Fruit fly (Drosophila melanogaster) whole organism, embryonic: ENCODE results near the gene scramb2.
A peak's percentile ranks its signal among the peaks of the same experiment; 100 is the strongest.

Source experiments
- Abd-B ChIP-seq: fragments of 200-800 bp; sonication (Bioruptor generic); optimal IDR thresholded peaks from 2 replicates; lab custom pipeline; 2018; ENCODE audit warnings: missing biosample characterization, mild to moderate bottlenecking, missing genetic modification characterization, moderate library complexity
- Aef1 ChIP-seq: fragments of 200-800 bp; sonication (Bioruptor generic); IDR thresholded peaks from 3 replicates; pipeline ENCODE4 v1.3.6; 2022; ENCODE audit warnings: missing biosample characterization, missing genetic modification characterization
- Asciz ChIP-seq: fragments of 200-800 bp; sonication (Bioruptor generic); optimal IDR thresholded peaks from 2 replicates; lab custom pipeline; 2017; ENCODE audit warnings: missing biosample characterization, mild to moderate bottlenecking, missing genetic modification characterization, missing genetic modification reagents
- Bgb ChIP-seq: fragments of 200-800 bp; sonication (Bioruptor generic); IDR thresholded peaks from 2 replicates; pipeline ENCODE4 v1.3.6; 2022; ENCODE audit warnings: missing biosample characterization, missing genetic modification characterization; ENCODE audit not compliant: partially characterized antibody
- Bteb2 ChIP-seq: fragments of 200-800 bp; sonication (Bioruptor generic); optimal IDR thresholded peaks from 2 replicates; lab custom pipeline; 2016; ENCODE audit warnings: missing biosample characterization, missing genetic modification characterization
- CG10147 ChIP-seq: fragments of 200-800 bp; sonication (Bioruptor generic); optimal IDR thresholded peaks from 2 replicates; lab custom pipeline; 2019; ENCODE audit warnings: missing biosample characterization, mild to moderate bottlenecking, missing genetic modification characterization, moderate library complexity
- CG10959 ChIP-seq: fragments of 200-800 bp; sonication (Bioruptor generic); IDR thresholded peaks from 2 replicates; pipeline ENCODE4 v1.3.6; 2022; ENCODE audit warnings: missing biosample characterization, missing genetic modification characterization
- CG12155 ChIP-seq: fragments of 200-800 bp; sonication (Bioruptor generic); optimal IDR thresholded peaks from 3 replicates; lab custom pipeline; 2016; ENCODE audit warnings: missing biosample characterization, missing genetic modification characterization
- CG12219 ChIP-seq: fragments of 200-800 bp; sonication (Bioruptor generic); optimal IDR thresholded peaks from 3 replicates; lab custom pipeline; 2018; ENCODE audit warnings: missing biosample characterization, mild to moderate bottlenecking, missing genetic modification characterization
- CG13296 ChIP-seq: fragments of 200-800 bp; sonication (Bioruptor generic); optimal IDR thresholded peaks from 3 replicates; lab custom pipeline; 2018; ENCODE audit warnings: missing biosample characterization, mild to moderate bottlenecking, missing genetic modification characterization
- CG14441 ChIP-seq: fragments of 200-800 bp; sonication (Bioruptor generic); IDR thresholded peaks from 2 replicates; pipeline ENCODE4 v1.3.6; 2022; ENCODE audit warnings: missing biosample characterization, missing genetic modification characterization
- CG14965 ChIP-seq: fragments of 200-800 bp; sonication (Bioruptor generic); optimal IDR thresholded peaks from 2 replicates; lab custom pipeline; 2016; ENCODE audit warnings: missing biosample characterization, missing genetic modification characterization, borderline replicate concordance
- CG18764 ChIP-seq: fragments of 200-800 bp; sonication (Bioruptor generic); optimal IDR thresholded peaks from 3 replicates; lab custom pipeline; 2016; ENCODE audit warnings: missing biosample characterization, missing genetic modification characterization
- CG3281 ChIP-seq: fragments of 200-800 bp; sonication (Bioruptor generic); optimal IDR thresholded peaks from 3 replicates; lab custom pipeline; 2017; ENCODE audit warnings: missing biosample characterization, mild to moderate bottlenecking, missing genetic modification characterization
- CG34422 ChIP-seq: fragments of 200-800 bp; sonication (Bioruptor generic); IDR thresholded peaks from 3 replicates; pipeline ENCODE4 v1.3.6; 2022; ENCODE audit warnings: missing biosample characterization, missing genetic modification characterization
- CG3838 ChIP-seq: fragments of 200-800 bp; sonication (Bioruptor generic); optimal IDR thresholded peaks from 3 replicates; lab custom pipeline; 2016; ENCODE audit warnings: missing biosample characterization, missing genetic modification characterization
- CG8944 ChIP-seq: fragments of 200-800 bp; sonication (Bioruptor generic); optimal IDR thresholded peaks from 3 replicates; lab custom pipeline; 2016; ENCODE audit warnings: missing biosample characterization, missing genetic modification characterization
- CG9727 ChIP-seq: fragments of 200-800 bp; sonication (Bioruptor generic); optimal IDR thresholded peaks from 3 replicates; lab custom pipeline; 2017; ENCODE audit warnings: missing biosample characterization, mild to moderate bottlenecking, missing genetic modification characterization
- CTCF ChIP-seq: fragments of 200-800 bp; sonication (Bioruptor generic); optimal IDR thresholded peaks from 2 replicates; lab custom pipeline; 2017; ENCODE audit warnings: missing biosample characterization, mild to moderate bottlenecking, missing genetic modification characterization, moderate library complexity
- CkIIα-i1 ChIP-seq: fragments of 200-800 bp; sonication (Bioruptor generic); IDR thresholded peaks from 2 replicates; pipeline ENCODE4 v1.3.6; 2022; ENCODE audit warnings: missing biosample characterization, missing genetic modification characterization
- Dll ChIP-seq: fragments of 200-800 bp; sonication (Bioruptor generic); IDR thresholded peaks from 4 replicates; pipeline ENCODE4 v1.3.6; 2022; ENCODE audit warnings: missing biosample characterization, missing genetic modification characterization; ENCODE audit not compliant: partially characterized antibody
- Dref ChIP-seq: fragments of 200-800 bp; sonication (Bioruptor generic); IDR thresholded peaks from 2 replicates; pipeline ENCODE4 v1.3.6; 2022; ENCODE audit warnings: missing biosample characterization, missing genetic modification characterization
- ERR ChIP-seq: fragments of 200-800 bp; sonication (Bioruptor generic); optimal IDR thresholded peaks from 2 replicates; lab custom pipeline; 2016; ENCODE audit warnings: missing biosample characterization, missing genetic modification characterization
- Fer1 ChIP-seq: fragments of 200-800 bp; sonication (Bioruptor generic); optimal IDR thresholded peaks from 2 replicates; lab custom pipeline; 2017; ENCODE audit warnings: missing biosample characterization, mild to moderate bottlenecking, missing genetic modification characterization
- HmgZ ChIP-seq: fragments of 200-800 bp; sonication (Bioruptor generic); optimal IDR thresholded peaks from 2 replicates; lab custom pipeline; 2018; ENCODE audit warnings: missing biosample characterization, mild to moderate bottlenecking, missing genetic modification characterization
- Hr51 ChIP-seq, 2 experiments: fragments of 200-800 bp; sonication (Bioruptor generic); optimal IDR thresholded peaks; 2 replicates in 1 of 2; 3 replicates in 1 of 2; lab custom pipeline; 2016 to 2018; ENCODE audit warnings: missing biosample characterization in 2 of 2, missing genetic modification characterization in 2 of 2, mild to moderate bottlenecking in 1 of 2, moderate library complexity in 1 of 2
- MBD-R2 ChIP-seq: fragments of 200-800 bp; sonication (Bioruptor generic); IDR thresholded peaks from 2 replicates; pipeline ENCODE4 v1.3.6; 2022; ENCODE audit warnings: missing biosample characterization, missing genetic modification characterization
- Max ChIP-seq: fragments of 200-800 bp; sonication (Bioruptor generic); optimal IDR thresholded peaks from 2 replicates; lab custom pipeline; 2016; ENCODE audit warnings: missing biosample characterization, mild to moderate bottlenecking, missing genetic modification characterization
- Meics ChIP-seq: fragments of 200-800 bp; sonication (Bioruptor generic); optimal IDR thresholded peaks from 2 replicates; lab custom pipeline; 2017; ENCODE audit warnings: missing biosample characterization, mild to moderate bottlenecking, missing genetic modification characterization
- Nf-YC ChIP-seq: fragments of 200-800 bp; optimal IDR thresholded peaks from 3 replicates; lab custom pipeline; 2019; ENCODE audit warnings: missing biosample characterization, mild to moderate bottlenecking, missing genetic modification characterization, moderate library complexity
- Optix ChIP-seq: fragments of 200-800 bp; sonication (Bioruptor generic); IDR thresholded peaks from 3 replicates; pipeline ENCODE4 v1.3.6; 2022; ENCODE audit warnings: missing biosample characterization, missing genetic modification characterization
- Ptx1 ChIP-seq: fragments of 200-800 bp; sonication (Bioruptor generic); IDR thresholded peaks from 2 replicates; pipeline ENCODE4 v1.3.6; 2022; ENCODE audit warnings: missing biosample characterization, missing genetic modification characterization
- Xbp1 ChIP-seq: fragments of 200-800 bp; sonication (Bioruptor generic); optimal IDR thresholded peaks from 3 replicates; lab custom pipeline; 2016; ENCODE audit warnings: missing biosample characterization, mild to moderate bottlenecking, missing genetic modification characterization
- bab2 ChIP-seq: fragments of 200-800 bp; sonication (Bioruptor generic); optimal IDR thresholded peaks from 2 replicates; lab custom pipeline; 2016; ENCODE audit warnings: missing biosample characterization, missing genetic modification characterization
- exex ChIP-seq: fragments of 200-800 bp; sonication (Bioruptor generic); optimal IDR thresholded peaks from 4 replicates; lab custom pipeline; 2018; ENCODE audit warnings: missing biosample characterization, mild to moderate bottlenecking, missing genetic modification characterization, moderate library complexity
- ftz-f1 ChIP-seq: fragments of 200-800 bp; sonication (Bioruptor generic); optimal IDR thresholded peaks from 2 replicates; lab custom pipeline; 2016; ENCODE audit warnings: missing biosample characterization, missing genetic modification characterization
- gcm ChIP-seq: fragments of 200-800 bp; sonication (Bioruptor generic); optimal IDR thresholded peaks from 2 replicates; lab custom pipeline; 2019; ENCODE audit warnings: missing biosample characterization, mild to moderate bottlenecking, missing genetic modification characterization, moderate library complexity
- gcm2 ChIP-seq: fragments of 200-800 bp; sonication (Bioruptor generic); optimal IDR thresholded peaks from 2 replicates; lab custom pipeline; 2016; ENCODE audit warnings: missing biosample characterization, missing genetic modification characterization
- kah ChIP-seq: fragments of 200-800 bp; sonication (Bioruptor generic); optimal IDR thresholded peaks from 2 replicates; lab custom pipeline; 2018; ENCODE audit warnings: missing biosample characterization, mild to moderate bottlenecking, missing genetic modification characterization
- kay ChIP-seq: fragments of 200-800 bp; sonication (Bioruptor generic); optimal IDR thresholded peaks from 2 replicates; lab custom pipeline; 2016; ENCODE audit warnings: missing biosample characterization, missing genetic modification characterization
- pros ChIP-seq: fragments of 200-800 bp; sonication (Bioruptor generic); optimal IDR thresholded peaks from 3 replicates; lab custom pipeline; 2019; ENCODE audit warnings: missing biosample characterization, mild to moderate bottlenecking, missing genetic modification characterization, moderate library complexity
- salm ChIP-seq: fragments of 200-800 bp; sonication (Bioruptor generic); optimal IDR thresholded peaks from 2 replicates; lab custom pipeline; 2018; ENCODE audit warnings: missing biosample characterization, mild to moderate bottlenecking, missing genetic modification characterization
- sd ChIP-seq: fragments of 200-800 bp; sonication (Bioruptor generic); optimal IDR thresholded peaks from 3 replicates; lab custom pipeline; 2018; ENCODE audit warnings: missing biosample characterization, mild to moderate bottlenecking, missing genetic modification characterization, moderate library complexity
- sens ChIP-seq: fragments of 200-800 bp; sonication (Bioruptor generic); peaks from one replicate; lab custom pipeline; 2016; ENCODE audit warnings: missing biosample characterization, missing genetic modification characterization
- seq ChIP-seq: fragments of 200-800 bp; sonication (Bioruptor generic); IDR thresholded peaks from 2 replicates; pipeline ENCODE4 v1.3.6; 2022; ENCODE audit warnings: missing biosample characterization, missing genetic modification characterization
- slou ChIP-seq: fragments of 200-800 bp; sonication (Bioruptor generic); optimal IDR thresholded peaks from 3 replicates; lab custom pipeline; 2016; ENCODE audit warnings: missing biosample characterization, missing genetic modification characterization
- sna ChIP-seq: fragments of 200-800 bp; sonication (Bioruptor generic); IDR thresholded peaks from 2 replicates; pipeline ENCODE4 v1.3.6; 2022; ENCODE audit warnings: missing biosample characterization, missing genetic modification characterization; ENCODE audit not compliant: partially characterized antibody
- tgo ChIP-seq: fragments of 200-800 bp; sonication (Bioruptor generic); IDR thresholded peaks from 3 replicates; pipeline ENCODE4 v1.3.6; 2022; ENCODE audit warnings: missing biosample characterization, missing genetic modification characterization
- trh ChIP-seq: fragments of 200-800 bp; sonication (Bioruptor generic); optimal IDR thresholded peaks from 2 replicates; lab custom pipeline; 2016; ENCODE audit warnings: missing biosample characterization, missing genetic modification characterization
- zfh1 ChIP-seq: fragments of 200-800 bp; sonication (Bioruptor generic); IDR thresholded peaks from 3 replicates; pipeline ENCODE4 v1.3.6; 2022; ENCODE audit warnings: missing biosample characterization, missing genetic modification characterization

The scramb2 gene

dm6 chr3L:3078398-3079155 lies 32.0 kb upstream of the scramb2 start (continued):
- TF ChIP-seq CG9727 (GFP tag; lab: Kevin White, UChicago) (peak; percentile 44), kay (GFP tag; lab: Kevin White, UChicago) (no peak), CG12155 (GFP tag; lab: Kevin White, UChicago) (no peak), CG10959 (GFP tag; lab: Robert Waterston, UW) (no peak), MBD-R2 (GFP tag; lab: Robert Waterston, UW) (peak; percentile 19; the same call in 1 of the 2 replicates), CG3838 (GFP tag; lab: Kevin White, UChicago) (no peak), HmgZ (tag; lab: Kevin White, UChicago) (peak; percentile 16), Bgb (no peak), Max (GFP tag; lab: Kevin White, UChicago) (no peak), CG14441 (no peak; the same call in 1 of the 2 replicates), gcm (GFP tag; lab: Kevin White, UChicago) (no peak), sna (GFP tag; lab: Robert Waterston, UW) (no peak), Xbp1 (peak; percentile 27), exex (no peak), Nf-YC (tag; lab: Kevin White, UChicago) (no peak), Aef1 (GFP tag; lab: Robert Waterston, UW) (no peak; the same call in 2 of the 3 replicates), Fer1 (peak; percentile 79), CG12219 (GFP tag; lab: Kevin White, UChicago) (no peak), sens (GFP tag; lab: Kevin White, UChicago) (peak; percentile 78), CG18764 (GFP tag; lab: Kevin White, UChicago) (no peak), Meics (GFP tag; lab: Kevin White, UChicago) (peak; percentile 65), Optix (GFP tag; lab: Robert Waterston, UW) (no peak), seq (0 out of 2 replicates have a peak, but pooled peaks have one; percentile 41), tgo (GFP tag; lab: Robert Waterston, UW) (peak; percentile 27; the same call in 1 of the 3 replicates), Abd-B (GFP tag; lab: Kevin White, UChicago) (peak; percentile 7), bab2 (GFP tag; lab: Kevin White, UChicago) (no peak), trh (no peak), ERR (GFP tag; lab: Kevin White, UChicago) (no peak), pros (peak; percentile 30), Hr51 (GFP tag; optimal IDR thresholded peaks at IDR 0.05; lab: Kevin White, UChicago) (peak in 1 of 2 experiments; percentile 47), slou (GFP tag; lab: Kevin White, UChicago) (no peak), kah (GFP tag; lab: Kevin White, UChicago) (peak; percentile 33), ftz-f1 (GFP tag; lab: Kevin White, UChicago) (no peak), Dref (GFP tag; lab: Robert Waterston, UW) (no peak), zfh1 (GFP tag; lab: Robert Waterston, UW) (no peak; the same call in 2 of the 3 replicates), CG8944 (no peak), Dll (no peak), gcm2 (GFP tag; lab: Kevin White, UChicago) (no peak), salm (tag; lab: Kevin White, UChicago) (peak; percentile 24), CG13296 (GFP tag; lab: Kevin White, UChicago) (peak; percentile 80), Asciz (GFP tag; lab: Kevin White, UChicago) (peak; percentile 77), CG34422 (GFP tag; lab: Robert Waterston, UW) (peak; percentile 50; the same call in 1 of the 3 replicates), sd (tag; lab: Kevin White, UChicago) (peak; percentile 47), CG14965 (no peak), CG3281 (GFP tag; lab: Kevin White, UChicago) (peak; percentile 55), CkIIα-i1 (GFP tag; lab: Robert Waterston, UW) (no peak), Bteb2 (GFP tag; lab: Kevin White, UChicago) (no peak), CG10147 (peak; percentile 21), Ptx1 (GFP tag; lab: Robert Waterston, UW) (peak; percentile 37; the same call in 1 of the 2 replicates), CTCF (GFP tag; lab: Kevin White, UChicago) (no peak)
